Worm (Caenorhabditis elegans): ENCODE measurements around the gene srw-135.

The srw-135 gene

ce11 chrV:2971307-2971999, 39.8 kb downstream of the srw-135 start, which contains the start of gene srw-129:
Gene srw-129, plus strand, starts transcription at chrV:2971949.
- TF ChIP-seq F33H1.4 (GFP tag; IDR thresholded peaks at IDR 0.05), result no peak
- no peak for TF ChIP-seq T26A5.8 (tag; optimal IDR thresholded peaks at IDR 0.05)
- peak; percentile 84 for TF ChIP-seq snpc-1.1 (tag; optimal IDR thresholded peaks at IDR 0.05; ENCODE audit: insufficient read depth)
- TF ChIP-seq T07F8.4 (tag; optimal IDR thresholded peaks at IDR 0.05), result no peak
- no peak for TF ChIP-seq ztf-18 (tag; optimal IDR thresholded peaks at IDR 0.05)
- no peak for TF ChIP-seq Y53F4B.3 (GFP tag; IDR thresholded peaks at IDR 0.05)
- TF ChIP-seq rpc-1 (optimal IDR thresholded peaks at IDR 0.05), result no peak
- TF ChIP-seq rpc-1 (tag; optimal IDR thresholded peaks at IDR 0.05), result peak; percentile 22
- no peak for TF ChIP-seq ztf-6 (GFP tag; IDR thresholded peaks at IDR 0.05)
- no peak for TF ChIP-seq pbrm-1 (GFP tag; IDR thresholded peaks at IDR 0.05)
- no peak for TF ChIP-seq tbx-9 (tag; optimal IDR thresholded peaks at IDR 0.05; ENCODE audit: borderline replicate concordance)
- TF ChIP-seq F23B12.7 (tag; optimal IDR thresholded peaks at IDR 0.05; ENCODE audit: insufficient read depth), result no peak
- no peak for TF ChIP-seq snpc-4 (GFP tag; optimal IDR thresholded peaks at IDR 0.05)
- peak in 3 of 4 experiments; percentile 51 to 95 (median 91) for TF ChIP-seq snpc-4 (tag; optimal IDR thresholded peaks at IDR 0.05)
- no peak for TF ChIP-seq nhr-27 (tag; optimal IDR thresholded peaks at IDR 0.05)
- no peak for TF ChIP-seq K11D2.4 (GFP tag; IDR thresholded peaks at IDR 0.05)
- TF ChIP-seq nhr-90 (tag; optimal IDR thresholded peaks at IDR 0.05), result no peak
- TF ChIP-seq bed-1 (GFP tag; IDR thresholded peaks at IDR 0.05), result no peak

- TF ChIP-seq nhr-80 (tag; optimal IDR thresholded peaks at IDR 0.05), result no peak
- TF ChIP-seq ceh-91 (GFP tag; IDR thresholded peaks at IDR 0.05), result no peak
- TF ChIP-seq lin-35 (GFP tag; optimal IDR thresholded peaks at IDR 0.05), result no peak
- TF ChIP-seq sea-2 (GFP tag; IDR thresholded peaks at IDR 0.05), result no peak
- TF ChIP-seq B0035.1 (tag; optimal IDR thresholded peaks at IDR 0.05), result no peak
- TF ChIP-seq egrh-3 (GFP tag; IDR thresholded peaks at IDR 0.05), result no peak
- TF ChIP-seq lag-1 (GFP tag; IDR thresholded peaks at IDR 0.05), result no peak
- no peak for TF ChIP-seq madf-3 (GFP tag; IDR thresholded peaks at IDR 0.05)
- TF ChIP-seq him-1 (tag; optimal IDR thresholded peaks at IDR 0.05), result no peak
- no peak for TF ChIP-seq tlf-1 (GFP tag; optimal IDR thresholded peaks at IDR 0.05)
- no peak for TF ChIP-seq F10E7.11 (tag; optimal IDR thresholded peaks at IDR 0.05)
- no peak for TF ChIP-seq sdz-38 (tag; optimal IDR thresholded peaks at IDR 0.05)
- no peak for TF ChIP-seq nfya-2 (GFP tag; IDR thresholded peaks at IDR 0.05)
- no peak for TF ChIP-seq mcd-1 (GFP tag; IDR thresholded peaks at IDR 0.05)
- no peak for TF ChIP-seq nhr-27 (tag; optimal IDR thresholded peaks at IDR 0.05)
Observed at ce11 chrV:2964786-2965185, 46.5 kb downstream of the srw-135 start, which contains the start of gene srh-88. Gene srh-88, minus strand, starts transcription at chrV:2964886.

DNA sequence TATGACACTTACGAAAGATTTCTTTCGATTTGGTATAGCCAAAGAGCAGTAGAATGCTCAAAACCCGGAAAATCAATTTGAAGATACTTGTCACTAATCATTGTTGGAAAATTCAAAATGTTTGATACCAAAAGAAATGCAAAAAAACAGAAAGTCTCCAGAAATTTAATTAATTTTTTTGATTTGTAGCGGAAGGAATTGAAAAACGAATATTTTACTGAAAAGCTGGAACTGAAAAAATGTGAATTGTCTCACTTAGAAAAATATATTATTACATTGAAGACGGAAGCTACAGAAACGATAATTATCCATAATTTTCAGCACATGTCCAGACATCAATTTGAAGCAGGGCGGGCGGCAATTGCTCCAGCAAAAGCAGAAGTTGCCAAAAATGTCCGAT, 48.3 kb downstream of the srw-135 start, which contains the start of gene srw-138:
Gene srw-138 (minus strand): TSS at position 101 of the 400 bp plus-strand sequence.
- TF ChIP-seq ceh-27 (GFP tag; optimal IDR thresholded peaks at IDR 0.05) (no peak), hmg-20 (GFP tag; IDR thresholded peaks at IDR 0.05) (no peak), C17E4.6 (GFP tag; IDR thresholded peaks at IDR 0.05) (no peak), lin-26 (GFP tag; IDR thresholded peaks at IDR 0.05) (no peak), pbrm-1 (GFP tag; IDR thresholded peaks at IDR 0.05) (no peak), let-526 (GFP tag; IDR thresholded peaks at IDR 0.05) (no peak), dpff-1 (tag; optimal IDR thresholded peaks at IDR 0.05) (no peak), D2030.7 (GFP tag; IDR thresholded peaks at IDR 0.05) (no peak), hrde-1 (tag; optimal IDR thresholded peaks at IDR 0.05; ENCODE audit: borderline replicate concordance) (no peak), tbp1 (GFP tag; optimal IDR thresholded peaks at IDR 0.05) (no peak), akir-1 (GFP tag; optimal IDR thresholded peaks at IDR 0.05) (no peak), ccch-3 (GFP tag; optimal IDR thresholded peaks at IDR 0.05) (no peak)

All from whole organism, young adult.